Fruit fly (Drosophila melanogaster) whole organism, embryonic: ENCODE measurements around the gene CG4455.
A peak's percentile ranks its signal among the peaks of the same experiment; 100 is the strongest.

Experiments
- Adf1 ChIP-seq: fragments of 200-800 bp; sonication (Bioruptor generic); IDR thresholded peaks from 2 replicates; pipeline ENCODE4 v1.3.6; 2022; ENCODE audit warnings: missing biosample characterization, missing genetic modification characterization
- B-H2 ChIP-seq: fragments of 200-800 bp; sonication (Bioruptor generic); optimal IDR thresholded peaks from 2 replicates; lab custom pipeline; 2018; ENCODE audit warnings: missing biosample characterization, mild to moderate bottlenecking, missing genetic modification characterization
- BtbVII ChIP-seq: fragments of 200-800 bp; sonication (Bioruptor generic); optimal IDR thresholded peaks from 3 replicates; lab custom pipeline; 2017; ENCODE audit warnings: missing biosample characterization, mild to moderate bottlenecking, missing genetic modification characterization
- CG11085 ChIP-seq: fragments of 200-800 bp; sonication (Bioruptor generic); IDR thresholded peaks from 2 replicates; pipeline ENCODE4 v1.3.6; 2022; ENCODE audit warnings: missing biosample characterization, missing genetic modification characterization
- CG12769 ChIP-seq: fragments of 200-800 bp; sonication (Bioruptor generic); optimal IDR thresholded peaks from 2 replicates; lab custom pipeline; 2019; ENCODE audit warnings: missing biosample characterization, mild to moderate bottlenecking, missing genetic modification characterization, moderate library complexity
- CG13123 ChIP-seq: fragments of 200-800 bp; sonication (Bioruptor generic); optimal IDR thresholded peaks from 2 replicates; lab custom pipeline; 2016; ENCODE audit warnings: missing biosample characterization, missing genetic modification characterization
- CG13894 ChIP-seq: fragments of 200-800 bp; sonication (Bioruptor generic); optimal IDR thresholded peaks from 3 replicates; lab custom pipeline; 2018; ENCODE audit warnings: missing biosample characterization, mild to moderate bottlenecking, missing genetic modification characterization, moderate library complexity
- CG14710 ChIP-seq: fragments of 200-800 bp; sonication (Bioruptor generic); optimal IDR thresholded peaks from 3 replicates; lab custom pipeline; 2019; ENCODE audit warnings: missing biosample characterization, mild to moderate bottlenecking, missing genetic modification characterization, moderate library complexity
- CG18011 ChIP-seq: fragments of 200-800 bp; sonication (Bioruptor generic); optimal IDR thresholded peaks from 2 replicates; lab custom pipeline; 2017; ENCODE audit warnings: missing biosample characterization, missing genetic modification characterization, mild to moderate bottlenecking, moderate library complexity, missing genotype
- CG2678 ChIP-seq: fragments of 200-800 bp; sonication (Bioruptor generic); optimal IDR thresholded peaks from 3 replicates; lab custom pipeline; 2019; ENCODE audit warnings: missing biosample characterization, mild to moderate bottlenecking, missing genetic modification characterization, moderate library complexity
- CG32532 ChIP-seq: fragments of 200-800 bp; sonication (Bioruptor generic); IDR thresholded peaks from 2 replicates; pipeline ENCODE4 v1.3.6; 2022; ENCODE audit warnings: missing biosample characterization, missing genetic modification characterization
- CG3281 ChIP-seq: fragments of 200-800 bp; sonication (Bioruptor generic); optimal IDR thresholded peaks from 3 replicates; lab custom pipeline; 2017; ENCODE audit warnings: missing biosample characterization, mild to moderate bottlenecking, missing genetic modification characterization
- CG34376 ChIP-seq: fragments of 200-800 bp; sonication (Bioruptor generic); optimal IDR thresholded peaks from 2 replicates; lab custom pipeline; 2018; ENCODE audit warnings: missing biosample characterization, mild to moderate bottlenecking, missing genetic modification characterization
- CG4617 ChIP-seq: fragments of 200-800 bp; sonication (Bioruptor generic); optimal IDR thresholded peaks from 3 replicates; lab custom pipeline; 2016; ENCODE audit warnings: missing biosample characterization, missing genetic modification characterization, borderline replicate concordance
- CG6765 ChIP-seq: fragments of 200-800 bp; sonication (Bioruptor generic); optimal IDR thresholded peaks from 3 replicates; lab custom pipeline; 2017; ENCODE audit warnings: missing biosample characterization, mild to moderate bottlenecking, missing genetic modification characterization
- CG6854 ChIP-seq: fragments of 200-800 bp; sonication (Bioruptor generic); optimal IDR thresholded peaks from 3 replicates; lab custom pipeline; 2017; ENCODE audit warnings: missing biosample characterization, mild to moderate bottlenecking, missing genetic modification characterization
- CG7987 ChIP-seq: fragments of 200-800 bp; sonication (Bioruptor generic); optimal IDR thresholded peaks from 2 replicates; lab custom pipeline; 2018; ENCODE audit warnings: missing biosample characterization, mild to moderate bottlenecking, missing genetic modification characterization, moderate library complexity
- CG8290 ChIP-seq, 3 experiments: fragments of 200-800 bp; sonication (Bioruptor generic); optimal IDR thresholded peaks; 2 replicates each; lab custom pipeline; 2016 to 2019; ENCODE audit warnings: missing biosample characterization in 3 of 3, missing genetic modification characterization in 3 of 3, mild to moderate bottlenecking in 2 of 3, moderate library complexity in 1 of 3
- Drgx ChIP-seq: fragments of 200-800 bp; sonication (Bioruptor generic); IDR thresholded peaks from 2 replicates; pipeline ENCODE4 v1.3.6; 2022; ENCODE audit warnings: missing biosample characterization, missing genetic modification characterization
- Eip74EF ChIP-seq, 2 experiments: fragments of 200-800 bp in 1 of 2; fragments of >200 bp in 1 of 2; sonication (Bioruptor generic) in 1 of 2; optimal IDR thresholded peaks; 2 replicates each; lab custom pipeline; 2017 to 2019; ENCODE audit warnings: missing biosample characterization in 2 of 2, missing genetic modification characterization in 2 of 2, mild to moderate bottlenecking in 1 of 2, moderate library complexity in 1 of 2
- HLH4C ChIP-seq: fragments of 200-800 bp; sonication (Bioruptor generic); IDR thresholded peaks from 3 replicates; pipeline ENCODE4 v1.3.6; 2022; ENCODE audit warnings: missing biosample characterization, missing genetic modification characterization; ENCODE audit not compliant: partially characterized antibody
- Meics ChIP-seq: fragments of 200-800 bp; sonication (Bioruptor generic); optimal IDR thresholded peaks from 2 replicates; lab custom pipeline; 2017; ENCODE audit warnings: missing biosample characterization, mild to moderate bottlenecking, missing genetic modification characterization
- NFAT ChIP-seq: fragments of 200-800 bp; sonication (Bioruptor generic); IDR thresholded peaks from 2 replicates; pipeline ENCODE4 v1.3.6; 2022; ENCODE audit warnings: missing biosample characterization, missing genetic modification characterization
- Pdp1 ChIP-seq, 2 experiments: fragments of 200-800 bp; sonication (Bioruptor generic); optimal IDR thresholded peaks; 3 replicates each; lab custom pipeline; 2016; ENCODE audit warnings: missing biosample characterization in 2 of 2, missing genetic modification characterization in 2 of 2, mild to moderate bottlenecking in 1 of 2, moderate library complexity in 1 of 2
- Ssrp ChIP-seq: fragments of 200-800 bp; sonication (Bioruptor generic); optimal IDR thresholded peaks from 2 replicates; lab custom pipeline; 2018; ENCODE audit warnings: missing biosample characterization, mild to moderate bottlenecking, missing genetic modification characterization, moderate library complexity
- bowl ChIP-seq: fragments of 200-800 bp; sonication (Bioruptor generic); IDR thresholded peaks from 2 replicates; pipeline ENCODE4 v1.3.6; 2022; ENCODE audit warnings: missing biosample characterization, missing genetic modification characterization
- caup ChIP-seq: fragments of 200-800 bp; sonication (Bioruptor generic); optimal IDR thresholded peaks from 3 replicates; lab custom pipeline; 2017; ENCODE audit warnings: missing biosample characterization, mild to moderate bottlenecking, missing genetic modification characterization, moderate library complexity; ENCODE audit not compliant: severe bottlenecking
- cg ChIP-seq: fragments of 200-800 bp; sonication (Bioruptor generic); optimal IDR thresholded peaks from 3 replicates; lab custom pipeline; 2019; ENCODE audit warnings: missing biosample characterization, mild to moderate bottlenecking, missing genetic modification characterization, moderate library complexity
- chinmo ChIP-seq: fragments of 200-800 bp; sonication (Bioruptor generic); IDR thresholded peaks from 4 replicates; pipeline ENCODE4 v1.3.6; 2022; ENCODE audit warnings: missing biosample characterization, missing genetic modification characterization; ENCODE audit not compliant: partially characterized antibody
- corto ChIP-seq: fragments of 200-800 bp; sonication (Bioruptor generic); optimal IDR thresholded peaks from 2 replicates; lab custom pipeline; 2016; ENCODE audit warnings: missing biosample characterization, mild to moderate bottlenecking, missing genetic modification characterization, moderate library complexity
- crol ChIP-seq: fragments of 200-800 bp; sonication (Bioruptor generic); IDR thresholded peaks from 2 replicates; pipeline ENCODE4 v1.3.6; 2022; ENCODE audit warnings: missing biosample characterization, missing genetic modification characterization
- gro ChIP-seq: fragments of 200-800 bp; sonication (Bioruptor generic); optimal IDR thresholded peaks from 2 replicates; lab custom pipeline; 2016; ENCODE audit warnings: missing biosample characterization, missing genetic modification characterization
- hbn ChIP-seq: fragments of 200-800 bp; sonication (Bioruptor generic); IDR thresholded peaks from 2 replicates; pipeline ENCODE4 v1.3.6; 2022; ENCODE audit warnings: missing biosample characterization, missing genetic modification characterization; ENCODE audit not compliant: partially characterized antibody
- lbe ChIP-seq: fragments of 200-800 bp; sonication (Bioruptor generic); optimal IDR thresholded peaks from 2 replicates; lab custom pipeline; 2016; ENCODE audit warnings: missing biosample characterization, mild to moderate bottlenecking, missing genetic modification characterization
- nau ChIP-seq: fragments of 200-800 bp; sonication (Bioruptor generic); optimal IDR thresholded peaks from 3 replicates; lab custom pipeline; 2017; ENCODE audit warnings: missing biosample characterization, mild to moderate bottlenecking, missing genetic modification characterization, missing genetic modification reagents
- nom ChIP-seq: fragments of 200-800 bp; sonication (Bioruptor generic); optimal IDR thresholded peaks from 2 replicates; lab custom pipeline; 2017; ENCODE audit warnings: missing biosample characterization, missing genetic modification characterization, mild to moderate bottlenecking, moderate library complexity, missing genetic modification reagents
- oc ChIP-seq: fragments of 200-800 bp; sonication (Bioruptor generic); optimal IDR thresholded peaks from 2 replicates; lab custom pipeline; 2018; ENCODE audit warnings: missing biosample characterization, mild to moderate bottlenecking, missing genetic modification characterization, moderate library complexity
- org-1 ChIP-seq: fragments of 200-800 bp; sonication (Bioruptor generic); optimal IDR thresholded peaks from 2 replicates; lab custom pipeline; 2017; ENCODE audit warnings: missing biosample characterization, missing genetic modification characterization
- pan ChIP-seq, 4 experiments: fragments of >200 bp in 3 of 4; fragments of 200-800 bp in 1 of 4; sonication (Bioruptor generic) in 1 of 4; optimal IDR thresholded peaks in 3 of 4; IDR thresholded peaks in 1 of 4; 2 replicates each; pipeline versions ENCODE4 v1.3.6 to Lab custom; 2017 to 2022; ENCODE audit warnings: missing biosample characterization in 2 of 4, missing genetic modification characterization in 2 of 4, mixed read lengths in 1 of 4
- pfk ChIP-seq: fragments of 200-800 bp; sonication (Bioruptor generic); optimal IDR thresholded peaks from 2 replicates; lab custom pipeline; 2018; ENCODE audit warnings: missing biosample characterization, mild to moderate bottlenecking, missing genetic modification characterization, moderate library complexity
- pzg ChIP-seq: fragments of 200-800 bp; sonication (Bioruptor generic); optimal IDR thresholded peaks from 3 replicates; lab custom pipeline; 2018; ENCODE audit warnings: missing biosample characterization, mild to moderate bottlenecking, missing genetic modification characterization, moderate library complexity
- row ChIP-seq: fragments of 200-800 bp; sonication (Bioruptor generic); IDR thresholded peaks from 3 replicates; pipeline ENCODE4 v1.3.6; 2022; ENCODE audit warnings: missing biosample characterization, missing genetic modification characterization
- sd ChIP-seq: fragments of 200-800 bp; sonication (Bioruptor generic); optimal IDR thresholded peaks from 3 replicates; lab custom pipeline; 2018; ENCODE audit warnings: missing biosample characterization, mild to moderate bottlenecking, missing genetic modification characterization, moderate library complexity
- sens ChIP-seq: fragments of 200-800 bp; sonication (Bioruptor generic); peaks from one replicate; lab custom pipeline; 2016; ENCODE audit warnings: missing biosample characterization, missing genetic modification characterization
- slbo ChIP-seq: fragments of 200-800 bp; sonication (Bioruptor generic); IDR thresholded peaks from 2 replicates; pipeline ENCODE4 v1.3.6; 2022; ENCODE audit warnings: missing biosample characterization, missing genetic modification characterization
- sug ChIP-seq: fragments of 200-800 bp; optimal IDR thresholded peaks from 2 replicates; lab custom pipeline; 2019; ENCODE audit warnings: missing biosample characterization, mild to moderate bottlenecking, missing genetic modification characterization, moderate library complexity
- vvl ChIP-seq: fragments of 200-800 bp; sonication (Bioruptor generic); IDR thresholded peaks from 2 replicates; pipeline ENCODE4 v1.3.6; 2022; ENCODE audit warnings: missing biosample characterization, missing genetic modification characterization
- z ChIP-seq: fragments of 200-800 bp; sonication (Bioruptor generic); IDR thresholded peaks from 3 replicates; pipeline ENCODE4 v1.3.6; 2022; ENCODE audit warnings: missing biosample characterization, missing genetic modification characterization

Gene CG4455

dm6 chr2L:16315027-16315426 lies 37.7 kb upstream of the CG4455 start (continued):
- 0 out of 2 replicates have a peak, but pooled peaks have one; percentile 28 for TF ChIP-seq bowl
- TF ChIP-seq CG7987 (GFP tag; lab: Kevin White, UChicago) = peak; percentile 28
- TF ChIP-seq cg (GFP tag; lab: Kevin White, UChicago) = peak; percentile 54
- no peak for TF ChIP-seq CG8290 (GFP tag; optimal IDR thresholded peaks at IDR 0.05; lab: Kevin White, UChicago)
- peak in 1 of 2 experiments; percentile 38 for TF ChIP-seq CG8290 (tag; optimal IDR thresholded peaks at IDR 0.05; lab: Kevin White, UChicago)
- peak; percentile 45 for TF ChIP-seq Drgx (GFP tag; lab: Robert Waterston, UW)
- peak; percentile 31; the same call in 1 of the 2 replicates for TF ChIP-seq CG32532 (GFP tag; lab: Robert Waterston, UW)
- peak; percentile 95 for TF ChIP-seq sd (tag; lab: Kevin White, UChicago)
- TF ChIP-seq crol (GFP tag; lab: Robert Waterston, UW) = peak; percentile 92
- TF ChIP-seq caup = peak; percentile 67
- peak in 1 of 2 experiments; percentile 37 for TF ChIP-seq Eip74EF (GFP tag; optimal IDR thresholded peaks at IDR 0.05; lab: Kevin White, UChicago)
- TF ChIP-seq CG13894 = peak; percentile 92
- no peak for TF ChIP-seq HLH4C (GFP tag; lab: Robert Waterston, UW)
- TF ChIP-seq lbe (GFP tag; lab: Kevin White, UChicago) = peak; percentile 3
- no peak for TF ChIP-seq row
- TF ChIP-seq Meics (GFP tag; lab: Kevin White, UChicago) = peak; percentile 6
- TF ChIP-seq CG18011 (GFP tag; lab: Kevin White, UChicago) = no peak
- no peak for TF ChIP-seq Ssrp (tag; lab: Kevin White, UChicago)
- peak; percentile 55 for TF ChIP-seq vvl (GFP tag; lab: Robert Waterston, UW)
- peak; percentile 81 for TF ChIP-seq sug (tag; lab: Kevin White, UChicago)
- peak; percentile 19 for TF ChIP-seq corto
- TF ChIP-seq org-1 (GFP tag; lab: Kevin White, UChicago) = no peak
- peak in 1 of 2 experiments; percentile 97 for TF ChIP-seq Pdp1 (GFP tag; optimal IDR thresholded peaks at IDR 0.05; lab: Kevin White, UChicago)
- peak; percentile 28 for TF ChIP-seq CG2678 (tag; lab: Kevin White, UChicago)
- peak; percentile 50 for TF ChIP-seq gro (GFP tag; lab: Kevin White, UChicago)
- TF ChIP-seq hbn = no peak
- TF ChIP-seq CG34376 (GFP tag; lab: Kevin White, UChicago) = peak; percentile 87
- TF ChIP-seq nom = peak; percentile 78
- no peak for TF ChIP-seq pan (optimal IDR thresholded peaks at IDR 0.05; lab: Kevin White, UChicago)
- peak in 1 of 2 experiments; percentile 12 for TF ChIP-seq pan (GFP tag; optimal IDR thresholded peaks at IDR 0.05 in 1 of 2, IDR thresholded peaks at IDR 0.05 in 1 of 2)
- no peak for TF ChIP-seq CG6765 (GFP tag; lab: Kevin White, UChicago)
- TF ChIP-seq B-H2 (GFP tag; lab: Kevin White, UChicago) = peak; percentile 82
- TF ChIP-seq CG11085 (GFP tag; lab: Robert Waterston, UW) = no peak
- 0 out of 2 replicates have a peak, but pooled peaks have one; percentile 43 for TF ChIP-seq NFAT
- TF ChIP-seq pfk = peak; percentile 25
- peak; percentile 0 for TF ChIP-seq pzg (GFP tag; lab: Kevin White, UChicago)
- TF ChIP-seq Adf1 = peak; percentile 12; the same call in 1 of the 2 replicates
- peak; percentile 95 for TF ChIP-seq chinmo (GFP tag; lab: Robert Waterston, UW)
- no peak for TF ChIP-seq BtbVII (GFP tag; lab: Kevin White, UChicago)
- TF ChIP-seq z (GFP tag; lab: Robert Waterston, UW) = no peak
- TF ChIP-seq sens = peak; percentile 49
- TF ChIP-seq slbo (GFP tag; lab: Robert Waterston, UW) = peak; percentile 30; the same call in 1 of the 2 replicates
- TF ChIP-seq oc (tag; lab: Kevin White, UChicago) = peak; percentile 16
- no peak for TF ChIP-seq CG14710 (tag; lab: Kevin White, UChicago)
- no peak for TF ChIP-seq nau (GFP tag; lab: Kevin White, UChicago)
- no peak for TF ChIP-seq CG4617
- TF ChIP-seq CG3281 (GFP tag; lab: Kevin White, UChicago) = peak; percentile 16
- peak; percentile 79 for TF ChIP-seq CG12769
- peak; percentile 43 for TF ChIP-seq CG6854 (GFP tag; lab: Kevin White, UChicago)
- TF ChIP-seq CG13123 (GFP tag; lab: Kevin White, UChicago) = no peak
